Fruit fly (Drosophila melanogaster): Measurements from ENCODE around the gene Rsph1.

Gene Rsph1

dm6 chr2L:13203437-13204137, 20.3 kb downstream of the Rsph1 start, which contains the start of gene Pect:
TSS of gene Pect (plus strand) at chr2L:13203762.
- TF ChIP-seq CG14655 (GFP tag; optimal IDR thresholded peaks at IDR 0.05) (no peak), rn (GFP tag; IDR thresholded peaks at IDR 0.05) (no peak), CG12605 (GFP tag; IDR thresholded peaks at IDR 0.05) (peak; percentile 62), CG32121 (GFP tag; IDR thresholded peaks at IDR 0.05) (no peak), CG4496 (GFP tag; IDR thresholded peaks at IDR 0.05) (no peak), CG10348 (GFP tag; IDR thresholded peaks at IDR 0.05) (no peak), Snoo (tag; optimal IDR thresholded peaks at IDR 0.05) (no peak), CG13204 (GFP tag; optimal IDR thresholded peaks at IDR 0.05) (no peak), fd96Ca (GFP tag; IDR thresholded peaks at IDR 0.05) (peak; percentile 38; the same call in 1 of the 3 replicates), Pif1A (GFP tag; optimal IDR thresholded peaks at IDR 0.05) (no peak), CG17806 (tag; optimal IDR thresholded peaks at IDR 0.05) (no peak), CG8159 (tag; optimal IDR thresholded peaks at IDR 0.05) (no peak), CG8301 (tag; optimal IDR thresholded peaks at IDR 0.05) (no peak), CG15710 (tag; optimal IDR thresholded peaks at IDR 0.05) (peak; percentile 28), CG34367 (tag; optimal IDR thresholded peaks at IDR 0.05) (no peak), D1 (tag; optimal IDR thresholded peaks at IDR 0.05) (no peak), CG9948 (tag; optimal IDR thresholded peaks at IDR 0.05) (no peak), Pif1B (GFP tag; optimal IDR thresholded peaks at IDR 0.05) (no peak), gl (tag; optimal IDR thresholded peaks at IDR 0.05) (peak; percentile 7), Ets98B (GFP tag; IDR thresholded peaks at IDR 0.05) (peak; percentile 54; the same call in 1 of the 2 replicates), EcR (GFP tag; optimal IDR thresholded peaks at IDR 0.05) (peak; percentile 52)

dm6 chr2L:13204151-13204550, 20.9 kb downstream of the Rsph1 start:
- TF ChIP-seq EcR (GFP tag; optimal IDR thresholded peaks at IDR 0.05), result no peak
- no peak for TF ChIP-seq Snoo (tag; optimal IDR thresholded peaks at IDR 0.05)
- TF ChIP-seq CG13204 (GFP tag; optimal IDR thresholded peaks at IDR 0.05), result no peak
- no peak for TF ChIP-seq CG34367 (tag; optimal IDR thresholded peaks at IDR 0.05)
- no peak for TF ChIP-seq CG32121 (GFP tag; IDR thresholded peaks at IDR 0.05)
- no peak for TF ChIP-seq D1 (tag; optimal IDR thresholded peaks at IDR 0.05)

- TF ChIP-seq EcR (GFP tag; optimal IDR thresholded peaks at IDR 0.05) (peak; percentile 49), Pif1A (GFP tag; optimal IDR thresholded peaks at IDR 0.05) (no peak), Pif1B (GFP tag; optimal IDR thresholded peaks at IDR 0.05) (no peak), rn (GFP tag; IDR thresholded peaks at IDR 0.05) (no peak), CG32121 (GFP tag; IDR thresholded peaks at IDR 0.05) (peak; percentile 45; the same call in 1 of the 2 replicates), CG34367 (tag; optimal IDR thresholded peaks at IDR 0.05) (no peak), CG8301 (tag; optimal IDR thresholded peaks at IDR 0.05) (no peak), fd96Ca (GFP tag; IDR thresholded peaks at IDR 0.05) (peak; percentile 44; the same call in 1 of the 3 replicates), CG10348 (GFP tag; IDR thresholded peaks at IDR 0.05) (no peak), CG9948 (tag; optimal IDR thresholded peaks at IDR 0.05) (no peak), CG8159 (tag; optimal IDR thresholded peaks at IDR 0.05) (no peak), gl (tag; optimal IDR thresholded peaks at IDR 0.05) (peak; percentile 3), CG13204 (GFP tag; optimal IDR thresholded peaks at IDR 0.05) (peak; percentile 54), CG14655 (GFP tag; optimal IDR thresholded peaks at IDR 0.05) (no peak), Snoo (tag; optimal IDR thresholded peaks at IDR 0.05) (peak; percentile 48), Ets98B (GFP tag; IDR thresholded peaks at IDR 0.05) (peak; percentile 9; the same call in 1 of the 2 replicates), CG17806 (tag; optimal IDR thresholded peaks at IDR 0.05) (no peak), CG12605 (GFP tag; IDR thresholded peaks at IDR 0.05) (0 out of 2 replicates have a peak, but pooled peaks have one; percentile 10), D1 (tag; optimal IDR thresholded peaks at IDR 0.05) (no peak), CG15710 (tag; optimal IDR thresholded peaks at IDR 0.05) (no peak), CG4496 (GFP tag; IDR thresholded peaks at IDR 0.05) (no peak)
These were observed 22.0 kb downstream of the Rsph1 start for dm6 chr2L:13205256-13205655.

dm6 chr2L:13206077-13206668, 22.9 kb downstream of the Rsph1 start:
- TF ChIP-seq Pif1A (GFP tag; optimal IDR thresholded peaks at IDR 0.05), result no peak
- TF ChIP-seq D1 (tag; optimal IDR thresholded peaks at IDR 0.05), result no peak
- no peak for TF ChIP-seq rn (GFP tag; IDR thresholded peaks at IDR 0.05)
- TF ChIP-seq CG8301 (tag; optimal IDR thresholded peaks at IDR 0.05), result no peak
- peak; percentile 62; the same call in 1 of the 2 replicates for TF ChIP-seq CG12605 (GFP tag; IDR thresholded peaks at IDR 0.05)
- no peak for TF ChIP-seq CG14655 (GFP tag; optimal IDR thresholded peaks at IDR 0.05)
- TF ChIP-seq CG9948 (tag; optimal IDR thresholded peaks at IDR 0.05), result no peak
- no peak for TF ChIP-seq Pif1B (GFP tag; optimal IDR thresholded peaks at IDR 0.05)
- no peak for TF ChIP-seq CG8159 (tag; optimal IDR thresholded peaks at IDR 0.05)
- peak; percentile 92 for TF ChIP-seq EcR (GFP tag; optimal IDR thresholded peaks at IDR 0.05)
- TF ChIP-seq CG13204 (GFP tag; optimal IDR thresholded peaks at IDR 0.05), result no peak
- TF ChIP-seq CG34367 (tag; optimal IDR thresholded peaks at IDR 0.05), result no peak
- TF ChIP-seq CG17806 (tag; optimal IDR thresholded peaks at IDR 0.05), result no peak
- no peak for TF ChIP-seq CG10348 (GFP tag; IDR thresholded peaks at IDR 0.05)
- peak; percentile 48 for TF ChIP-seq Ets98B (GFP tag; IDR thresholded peaks at IDR 0.05)
- no peak for TF ChIP-seq CG4496 (GFP tag; IDR thresholded peaks at IDR 0.05)
- peak; percentile 36; the same call in 1 of the 2 replicates for TF ChIP-seq CG32121 (GFP tag; IDR thresholded peaks at IDR 0.05)
- no peak for TF ChIP-seq CG15710 (tag; optimal IDR thresholded peaks at IDR 0.05)
- no peak for TF ChIP-seq Snoo (tag; optimal IDR thresholded peaks at IDR 0.05)
- no peak for TF ChIP-seq fd96Ca (GFP tag; IDR thresholded peaks at IDR 0.05)
- no peak for TF ChIP-seq gl (tag; optimal IDR thresholded peaks at IDR 0.05)

dm6 chr2L:13206857-13207463, 23.7 kb downstream of the Rsph1 start:
- TF ChIP-seq CG8159 (tag; optimal IDR thresholded peaks at IDR 0.05) (no peak), Pif1A (GFP tag; optimal IDR thresholded peaks at IDR 0.05) (no peak), CG34367 (tag; optimal IDR thresholded peaks at IDR 0.05) (no peak), gl (tag; optimal IDR thresholded peaks at IDR 0.05) (no peak), CG14655 (GFP tag; optimal IDR thresholded peaks at IDR 0.05) (no peak), fd96Ca (GFP tag; IDR thresholded peaks at IDR 0.05) (no peak), D1 (tag; optimal IDR thresholded peaks at IDR 0.05) (no peak), CG4496 (GFP tag; IDR thresholded peaks at IDR 0.05) (0 out of 3 replicates have a peak, but pooled peaks have one; percentile 13), CG9948 (tag; optimal IDR thresholded peaks at IDR 0.05) (no peak), CG15710 (tag; optimal IDR thresholded peaks at IDR 0.05) (no peak), Pif1B (GFP tag; optimal IDR thresholded peaks at IDR 0.05) (no peak), CG13204 (GFP tag; optimal IDR thresholded peaks at IDR 0.05) (no peak), Snoo (tag; optimal IDR thresholded peaks at IDR 0.05) (no peak), CG32121 (GFP tag; IDR thresholded peaks at IDR 0.05) (peak; percentile 17; the same call in 1 of the 2 replicates), Ets98B (GFP tag; IDR thresholded peaks at IDR 0.05) (no peak), CG8301 (tag; optimal IDR thresholded peaks at IDR 0.05) (no peak)
